Worm (Caenorhabditis elegans) whole organism, L4 larva: ENCODE measurements around the gene F41E6.12.

Source experiments
- F10B5.3 ChIP-seq: sonication (generic microtip); optimal IDR thresholded peaks from 2 replicates; lab custom pipeline; 2016; ENCODE audit warnings: mild to moderate bottlenecking, missing genetic modification characterization, missing compliant biosample characterization
- F44E2.7 ChIP-seq: fragments of 200-800 bp; sonication (Bioruptor generic); IDR thresholded peaks from 2 replicates; pipeline ENCODE4 v2.1.2; 2022; ENCODE audit warnings: missing genetic modification characterization, missing compliant biosample characterization
- F49E8.2 ChIP-seq: sonication (generic microtip); optimal IDR thresholded peaks from 2 replicates; lab custom pipeline; 2016; ENCODE audit warnings: missing compliant biosample characterization, mild to moderate bottlenecking, missing genetic modification characterization, borderline replicate concordance
- R02D3.7 ChIP-seq: fragments of 150-350 bp; sonication (generic microtip); optimal IDR thresholded peaks from 3 replicates; lab custom pipeline; 2014; ENCODE audit warnings: missing biosample characterization, missing genetic modification characterization
- T20F7.1 ChIP-seq: fragments of 200-800 bp; sonication (Bioruptor generic); optimal IDR thresholded peaks from 2 replicates; lab custom pipeline; 2018; ENCODE audit warnings: mild to moderate bottlenecking, missing genetic modification characterization, missing compliant biosample characterization
- ama-1 ChIP-seq: fragments of 150-350 bp; optimal IDR thresholded peaks from 2 replicates; lab custom pipeline; 2014; ENCODE audit warnings: inconsistent platforms, mixed read lengths
- arid-1 ChIP-seq: fragments of 200-800 bp; sonication (Bioruptor generic); conservative IDR thresholded peaks from 2 replicates; pipeline ENCODE4 v1.3.6; 2022; ENCODE audit warnings: missing genetic modification reagents, missing genetic modification characterization, missing compliant biosample characterization
- attf-4 ChIP-seq: sonication (generic microtip); optimal IDR thresholded peaks from 3 replicates; lab custom pipeline; 2017; ENCODE audit warnings: missing biosample characterization, missing genetic modification characterization
- ceh-20 ChIP-seq: fragments of 200-800 bp; sonication (Bioruptor generic); IDR thresholded peaks from 2 replicates; pipeline ENCODE4 v1.3.6; 2022; ENCODE audit warnings: missing genetic modification reagents, missing genetic modification characterization, missing compliant biosample characterization
- ceh-28 ChIP-seq: fragments of 150-350 bp; optimal IDR thresholded peaks from 2 replicates; lab custom pipeline; 2014; ENCODE audit warnings: missing biosample characterization, missing genetic modification reagents, missing genetic modification characterization
- ceh-44 ChIP-seq: fragments of 200-800 bp; sonication (Bioruptor generic); IDR thresholded peaks from 2 replicates; pipeline ENCODE4 v1.3.6; 2022; ENCODE audit warnings: missing genetic modification reagents, missing genetic modification characterization, missing compliant biosample characterization
- ceh-62 ChIP-seq: sonication (generic microtip); optimal IDR thresholded peaks from 2 replicates; lab custom pipeline; 2017; ENCODE audit warnings: missing biosample characterization, missing genetic modification characterization
- daf-12 ChIP-seq: fragments of 150-350 bp; optimal IDR thresholded peaks from 2 replicates; lab custom pipeline; 2014; ENCODE audit warnings: missing biosample characterization, missing genetic modification reagents, missing genetic modification characterization
- daf-8 ChIP-seq: fragments of 200-800 bp; sonication (Bioruptor generic); IDR thresholded peaks from 2 replicates; pipeline ENCODE4 v1.3.6; 2022; ENCODE audit warnings: missing genetic modification characterization, missing compliant biosample characterization
- dmd-6 ChIP-seq: fragments of 200-800 bp; sonication (Bioruptor generic); IDR thresholded peaks from 2 replicates; pipeline ENCODE4 v1.3.6; 2022; ENCODE audit warnings: missing genetic modification reagents, missing genetic modification characterization, missing compliant biosample characterization
- dmd-8 ChIP-seq: fragments of 200-800 bp; sonication (Bioruptor generic); IDR thresholded peaks from 2 replicates; pipeline ENCODE4 v1.3.6; 2022; ENCODE audit warnings: missing genetic modification characterization, missing compliant biosample characterization
- duxl-1 ChIP-seq: sonication (generic microtip); optimal IDR thresholded peaks from 2 replicates; lab custom pipeline; 2016; ENCODE audit warnings: mild to moderate bottlenecking, missing genetic modification characterization, moderate library complexity, missing compliant biosample characterization; ENCODE audit not compliant: poor library complexity
- dve-1 ChIP-seq: sonication (generic microtip); optimal IDR thresholded peaks from 2 replicates; lab custom pipeline; 2017; ENCODE audit warnings: antibody characterized with exemption, mild to moderate bottlenecking, missing genetic modification characterization, missing compliant biosample characterization; ENCODE audit not compliant: insufficient read depth
- egl-43 ChIP-seq: fragments of 200-800 bp; sonication (Bioruptor generic); IDR thresholded peaks from 2 replicates; pipeline ENCODE4 v1.3.6; 2022; ENCODE audit warnings: missing genetic modification reagents, missing genetic modification characterization, missing compliant biosample characterization
- fos-1 ChIP-seq: fragments of 150-350 bp; optimal IDR thresholded peaks from 2 replicates; lab custom pipeline; 2014; ENCODE audit warnings: missing biosample characterization, missing genetic modification characterization
- gei-8 ChIP-seq: fragments of 200-800 bp; sonication (Bioruptor generic); optimal IDR thresholded peaks from 2 replicates; lab custom pipeline; 2018; ENCODE audit warnings: mild to moderate bottlenecking, missing genetic modification characterization, missing compliant biosample characterization
- hlh-11 ChIP-seq: fragments of 200-800 bp; sonication (Bioruptor generic); optimal IDR thresholded peaks from 2 replicates; lab custom pipeline; 2018; ENCODE audit warnings: mild to moderate bottlenecking, missing genetic modification characterization, missing compliant biosample characterization
- hmg-1.1 ChIP-seq: fragments of 200-800 bp; sonication (Bioruptor generic); IDR thresholded peaks from 2 replicates; pipeline ENCODE4 v1.3.6; 2022; ENCODE audit warnings: missing genetic modification reagents, missing genetic modification characterization, missing compliant biosample characterization
- jun-1 ChIP-seq: fragments of 150-350 bp; optimal IDR thresholded peaks from 2 replicates; lab custom pipeline; 2014; ENCODE audit warnings: missing biosample characterization, missing genetic modification reagents, missing genetic modification characterization
- lim-7 ChIP-seq: fragments of 200-800 bp; sonication (Bioruptor generic); IDR thresholded peaks from 2 replicates; pipeline ENCODE4 v1.3.6; 2022; ENCODE audit warnings: missing genetic modification characterization, missing compliant biosample characterization
- lin-1 ChIP-seq: fragments of 200-800 bp; sonication (Bioruptor generic); IDR thresholded peaks from 2 replicates; pipeline ENCODE4 v1.3.6; 2022; ENCODE audit warnings: missing genetic modification reagents, missing genetic modification characterization, missing compliant biosample characterization
- lin-13 ChIP-seq: fragments of 150-350 bp; optimal IDR thresholded peaks from 2 replicates; lab custom pipeline; 2014; ENCODE audit warnings: missing biosample characterization, missing genetic modification reagents, missing genetic modification characterization
- lir-3 ChIP-seq: sonication (generic microtip); optimal IDR thresholded peaks from 2 replicates; lab custom pipeline; 2016; ENCODE audit warnings: mild to moderate bottlenecking, missing genetic modification characterization, missing compliant biosample characterization
- lsy-2 ChIP-seq, 2 experiments: fragments of 150-350 bp in 1 of 2; sonication (generic microtip) in 1 of 2; optimal IDR thresholded peaks; 2 replicates each; lab custom pipeline; 2014 to 2017; ENCODE audit warnings: missing biosample characterization in 2 of 2, missing genetic modification characterization in 2 of 2
- madf-9 ChIP-seq: fragments of 200-800 bp; sonication (Bioruptor generic); conservative IDR thresholded peaks from 2 replicates; pipeline ENCODE4 v1.3.6; 2022; ENCODE audit warnings: missing genetic modification reagents, missing genetic modification characterization, missing compliant biosample characterization
- mdl-1 ChIP-seq, 2 experiments: fragments of 150-350 bp in 1 of 2; sonication (generic microtip) in 1 of 2; optimal IDR thresholded peaks; 2 replicates each; lab custom pipeline; 2014 to 2017; ENCODE audit warnings: missing biosample characterization in 2 of 2, missing genetic modification characterization in 2 of 2
- mdt-29 ChIP-seq: fragments of 200-800 bp; sonication (Bioruptor generic); IDR thresholded peaks from 2 replicates; pipeline ENCODE4 v1.3.6; 2022; ENCODE audit warnings: missing genetic modification reagents, missing genetic modification characterization, missing compliant biosample characterization
- mes-2 ChIP-seq: sonication (generic microtip); optimal IDR thresholded peaks from 2 replicates; lab custom pipeline; 2016; ENCODE audit warnings: missing genotype, mild to moderate bottlenecking, missing genetic modification characterization, missing compliant biosample characterization; ENCODE audit not compliant: poor library complexity, severe bottlenecking
- mxl-2 ChIP-seq: fragments of 200-800 bp; sonication (Bioruptor generic); conservative IDR thresholded peaks from 2 replicates; pipeline ENCODE4 v1.3.6; 2022; ENCODE audit warnings: missing genetic modification reagents, missing genetic modification characterization, missing compliant biosample characterization
- mxl-3 ChIP-seq: fragments of 200-800 bp; sonication (Bioruptor generic); optimal IDR thresholded peaks from 2 replicates; lab custom pipeline; 2018; ENCODE audit warnings: mild to moderate bottlenecking, missing genetic modification characterization, missing compliant biosample characterization
- nhr-11 ChIP-seq: fragments of 150-350 bp; optimal IDR thresholded peaks from 2 replicates; lab custom pipeline; 2014; ENCODE audit warnings: missing biosample characterization, missing genetic modification characterization
- nhr-111 ChIP-seq: fragments of 200-800 bp; sonication (Bioruptor generic); optimal IDR thresholded peaks from 2 replicates; lab custom pipeline; 2018; ENCODE audit warnings: mild to moderate bottlenecking, missing genetic modification characterization, missing compliant biosample characterization
- nhr-25 ChIP-seq: sonication (generic microtip); optimal IDR thresholded peaks from 2 replicates; lab custom pipeline; 2017; ENCODE audit warnings: missing genetic modification characterization, mild to moderate bottlenecking, missing compliant biosample characterization, antibody characterized with exemption, moderate library complexity, borderline replicate concordance; ENCODE audit not compliant: insufficient read depth
- nhr-48 ChIP-seq: sonication (generic microtip); optimal IDR thresholded peaks from 2 replicates; lab custom pipeline; 2016; ENCODE audit warnings: mild to moderate bottlenecking, missing genetic modification characterization, missing compliant biosample characterization
- nhr-76 ChIP-seq: fragments of 150-350 bp; optimal IDR thresholded peaks from 2 replicates; lab custom pipeline; 2014; ENCODE audit warnings: missing biosample characterization, missing genetic modification characterization
- pqm-1 ChIP-seq: sonication (generic microtip); optimal IDR thresholded peaks from 2 replicates; lab custom pipeline; 2017; ENCODE audit warnings: missing biosample characterization, missing genetic modification characterization
- saeg-2 ChIP-seq: fragments of 200-800 bp; sonication (Bioruptor generic); IDR thresholded peaks from 2 replicates; pipeline ENCODE4 v1.3.6; 2022; ENCODE audit warnings: missing genetic modification reagents, missing genetic modification characterization, missing compliant biosample characterization
- set-16 ChIP-seq: fragments of 200-800 bp; sonication (Bioruptor generic); IDR thresholded peaks from 2 replicates; pipeline ENCODE4 v1.3.6; 2022; ENCODE audit warnings: missing genetic modification reagents, missing genetic modification characterization, missing compliant biosample characterization
- snpc-1.2 ChIP-seq: fragments of 200-800 bp; sonication (Bioruptor generic); IDR thresholded peaks from 2 replicates; pipeline ENCODE4 v1.3.6; 2022; ENCODE audit warnings: missing genetic modification reagents, missing genetic modification characterization, missing compliant biosample characterization
- snpc-4 ChIP-seq: fragments of 150-350 bp; optimal IDR thresholded peaks from 2 replicates; lab custom pipeline; 2014; ENCODE audit warnings: missing biosample characterization, missing genetic modification characterization
- tra-1 ChIP-seq: fragments of 200-800 bp; sonication (Bioruptor generic); IDR thresholded peaks from 2 replicates; pipeline ENCODE4 v1.3.6; 2022; ENCODE audit warnings: missing genetic modification reagents, missing genetic modification characterization, missing compliant biosample characterization
- unc-62 ChIP-seq, 3 experiments: fragments of 150-350 bp in 1 of 3; sonication (generic microtip); optimal IDR thresholded peaks in 2 of 3; peaks in 1 of 3; 1 replicate in 1 of 3; 2 replicates in 2 of 3; lab custom pipeline; 2014 to 2017; ENCODE audit warnings: missing biosample characterization in 3 of 3, missing genetic modification characterization in 3 of 3, missing genetic modification reagents in 3 of 3, missing genotype in 1 of 3
- vab-7 ChIP-seq: fragments of 200-800 bp; sonication (Bioruptor generic); IDR thresholded peaks from 2 replicates; pipeline ENCODE4 v1.3.6; 2022; ENCODE audit warnings: missing genetic modification reagents, missing genetic modification characterization, missing compliant biosample characterization
- zfp-2 ChIP-seq: sonication (generic microtip); optimal IDR thresholded peaks from 2 replicates; lab custom pipeline; 2016; ENCODE audit warnings: mild to moderate bottlenecking, missing genetic modification characterization, missing compliant biosample characterization
- zip-2 ChIP-seq: fragments of 150-350 bp; optimal IDR thresholded peaks from 2 replicates; lab custom pipeline; 2014; ENCODE audit warnings: missing biosample characterization, missing genetic modification characterization
- ztf-11 ChIP-seq: fragments of 150-350 bp; optimal IDR thresholded peaks from 2 replicates; lab custom pipeline; 2014; ENCODE audit warnings: missing biosample characterization, missing genetic modification characterization

The F41E6.12 gene

DNA sequence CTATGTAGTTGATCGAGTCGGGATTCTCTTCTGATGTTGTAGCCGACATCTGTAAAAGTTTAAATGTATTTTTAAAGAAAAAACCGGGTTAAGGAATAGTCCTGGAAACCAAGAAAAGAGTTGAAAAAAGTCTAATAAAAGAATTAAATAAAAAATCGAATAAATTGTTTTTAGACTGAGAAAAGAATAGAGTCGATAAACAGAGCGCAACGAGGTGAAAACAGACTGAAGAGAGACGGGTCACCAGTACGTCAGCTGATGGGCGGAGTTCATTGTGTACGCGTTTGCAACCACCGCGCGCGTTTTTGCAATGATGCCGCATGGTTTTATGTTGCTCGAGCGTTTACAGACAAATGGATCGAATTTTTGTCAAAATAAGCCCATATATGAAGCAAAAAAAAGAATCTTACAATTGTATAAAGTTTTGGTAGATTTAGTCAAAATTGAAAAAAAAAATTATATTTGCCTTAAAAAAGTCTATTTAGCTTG is 2.4 kb upstream of the F41E6.12 start, which contains the start of gene atg-18 (continued):
- TF ChIP-seq snpc-4 (tag; lab: Kevin White, UChicago), result no peak
- no peak for TF ChIP-seq nhr-76
- TF ChIP-seq saeg-2 (GFP tag; lab: Robert Waterston, UW), result no peak
- no peak for TF ChIP-seq egl-43 (GFP tag; lab: Robert Waterston, UW)
- peak; percentile 81 for TF ChIP-seq nhr-48
- peak; percentile 97 for TF ChIP-seq hlh-11 (tag; lab: Kevin White, UChicago)
- TF ChIP-seq nhr-111 (GFP tag; lab: Kevin White, UChicago), result no peak
- TF ChIP-seq lim-7, result no peak
- TF ChIP-seq daf-12 (tag; lab: Kevin White, UChicago), result no peak
- peak; percentile 81 for TF ChIP-seq dve-1 (tag; lab: Kevin White, UChicago)
- no peak for TF ChIP-seq ceh-28 (tag; lab: Kevin White, UChicago)
- peak; percentile 17 to 57 for TF ChIP-seq mdl-1 (tag; optimal IDR thresholded peaks at IDR 0.05; lab: Kevin White, UChicago)
- TF ChIP-seq zip-2 (tag; lab: Kevin White, UChicago), result no peak
- no peak for TF ChIP-seq lir-3
- TF ChIP-seq set-16, result no peak
- TF ChIP-seq pqm-1 (tag; lab: Kevin White, UChicago), result no peak
- TF ChIP-seq nhr-25 (tag; lab: Kevin White, UChicago), result peak; percentile 22
- no peak for TF ChIP-seq ztf-11
- TF ChIP-seq tra-1 (GFP tag; lab: Robert Waterston, UW), result no peak
- peak; percentile 70 for TF ChIP-seq mxl-3
- TF ChIP-seq daf-8 (GFP tag; lab: Robert Waterston, UW), result no peak
- peak; percentile 18 for TF ChIP-seq T20F7.1
- TF ChIP-seq F10B5.3 (tag; lab: Kevin White, UChicago), result no peak
- no peak for TF ChIP-seq snpc-1.2 (GFP tag; lab: Robert Waterston, UW)
- TF ChIP-seq mdt-29 (GFP tag; lab: Robert Waterston, UW), result no peak
- no peak for TF ChIP-seq lsy-2 (tag; optimal IDR thresholded peaks at IDR 0.05; lab: Kevin White, UChicago)
- no peak for TF ChIP-seq mxl-2 (GFP tag; lab: Robert Waterston, UW)
- TF ChIP-seq ceh-20 (GFP tag; lab: Robert Waterston, UW), result peak; percentile 56; the same call in 1 of the 2 replicates
- TF ChIP-seq fos-1 (tag; lab: Kevin White, UChicago), result no peak
- TF ChIP-seq arid-1 (GFP tag; lab: Robert Waterston, UW), result no peak
- TF ChIP-seq hmg-1.1 (GFP tag; lab: Robert Waterston, UW), result peak; percentile 71
- TF ChIP-seq ceh-62, result no peak
- peak; percentile 67 for TF ChIP-seq nhr-11 (tag; lab: Kevin White, UChicago)
- TF ChIP-seq F44E2.7 (GFP tag; lab: Robert Waterston, UW), result no peak
- TF ChIP-seq madf-9 (GFP tag; lab: Robert Waterston, UW), result peak; percentile 42; the same call in 1 of the 2 replicates
- TF ChIP-seq lin-1, result no peak
- TF ChIP-seq jun-1 (tag; lab: Kevin White, UChicago), result no peak
- TF ChIP-seq F49E8.2 (tag; lab: Kevin White, UChicago), result no peak
- TF ChIP-seq gei-8, result no peak
- peak in 1 of 2 experiments; percentile 47 for TF ChIP-seq unc-62 (GFP tag; optimal IDR thresholded peaks at IDR 0.05 in 1 of 2; lab: Kevin White, UChicago)
- no peak for TF ChIP-seq unc-62 (tag; optimal IDR thresholded peaks at IDR 0.05; lab: Kevin White, UChicago)
- no peak for TF ChIP-seq ceh-44
- no peak for TF ChIP-seq lin-13 (GFP tag; lab: Kevin White, UChicago)
- no peak for TF ChIP-seq attf-4 (tag; lab: Kevin White, UChicago)
- TF ChIP-seq dmd-8, result no peak
- TF ChIP-seq ama-1 (lab: Kevin White, UChicago), result no peak
- TF ChIP-seq mes-2 (tag; lab: Kevin White, UChicago), result no peak
- peak; percentile 76 for TF ChIP-seq dmd-6 (GFP tag; lab: Robert Waterston, UW)
- TF ChIP-seq zfp-2 (tag; lab: Kevin White, UChicago), result no peak
- TF ChIP-seq R02D3.7 (tag; lab: Kevin White, UChicago), result no peak
- TF ChIP-seq duxl-1 (tag; lab: Kevin White, UChicago), result no peak
- no peak for TF ChIP-seq vab-7 (GFP tag; lab: Robert Waterston, UW)
